Worm (Caenorhabditis elegans) whole organism, mixed stage, embryonic: Measurements from ENCODE around the gene ugt-13.

Experiments
- M03D4.4 ChIP-seq: sonication (generic microtip); optimal IDR thresholded peaks from 2 replicates; lab custom pipeline; 2017; ENCODE audit warnings: mild to moderate bottlenecking, missing genetic modification characterization, missing compliant biosample characterization
- bed-3 ChIP-seq: fragments of 200-800 bp; sonication (Bioruptor generic); optimal IDR thresholded peaks from 3 replicates; lab custom pipeline; 2018; ENCODE audit warnings: mild to moderate bottlenecking, missing genetic modification characterization, moderate library complexity, missing compliant biosample characterization
- ceh-43 ChIP-seq: fragments of 200-800 bp; sonication (Bioruptor generic); optimal IDR thresholded peaks from 2 replicates; lab custom pipeline; 2018; ENCODE audit warnings: mild to moderate bottlenecking, missing genetic modification characterization, moderate library complexity, missing compliant biosample characterization
- ceh-83 ChIP-seq: fragments of 200-800 bp; sonication (Bioruptor generic); optimal IDR thresholded peaks from 2 replicates; lab custom pipeline; 2018; ENCODE audit warnings: mild to moderate bottlenecking, missing genetic modification characterization, missing compliant biosample characterization
- ces-1 ChIP-seq: fragments of 150-350 bp; optimal IDR thresholded peaks from 2 replicates; lab custom pipeline; 2014; ENCODE audit warnings: missing biosample characterization, missing genetic modification reagents, missing genetic modification characterization
- drap-1 ChIP-seq: fragments of 200-800 bp; sonication (Bioruptor generic); optimal IDR thresholded peaks from 3 replicates; lab custom pipeline; 2018; ENCODE audit warnings: mild to moderate bottlenecking, missing genetic modification characterization, missing compliant biosample characterization
- elt-1 ChIP-seq: sonication (generic microtip); optimal IDR thresholded peaks from 2 replicates; lab custom pipeline; 2017; ENCODE audit warnings: missing genetic modification characterization, mild to moderate bottlenecking, missing compliant biosample characterization, antibody characterized with exemption, moderate library complexity, borderline replicate concordance; ENCODE audit not compliant: insufficient read depth
- elt-3 ChIP-seq: fragments of 150-350 bp; optimal IDR thresholded peaks from 2 replicates; lab custom pipeline; 2014; ENCODE audit warnings: missing biosample characterization, missing genetic modification characterization
- ham-2 ChIP-seq: fragments of 200-800 bp; sonication (Bioruptor generic); optimal IDR thresholded peaks from 2 replicates; lab custom pipeline; 2018; ENCODE audit warnings: mild to moderate bottlenecking, missing genetic modification characterization, missing compliant biosample characterization
- hlh-1 ChIP-seq: fragments of 150-350 bp; optimal IDR thresholded peaks from 2 replicates; lab custom pipeline; 2014; ENCODE audit warnings: missing biosample characterization, missing genetic modification reagents, missing genetic modification characterization
- lin-13 ChIP-seq: fragments of 150-350 bp; optimal IDR thresholded peaks from 2 replicates; lab custom pipeline; 2014; ENCODE audit warnings: missing biosample characterization, missing genetic modification characterization
- lin-32 ChIP-seq: fragments of 200-800 bp; sonication (Bioruptor generic); optimal IDR thresholded peaks from 2 replicates; lab custom pipeline; 2018; ENCODE audit warnings: mild to moderate bottlenecking, missing genetic modification characterization, missing compliant biosample characterization
- mab-5 ChIP-seq: fragments of 150-350 bp; optimal IDR thresholded peaks from 2 replicates; lab custom pipeline; 2014; ENCODE audit warnings: missing biosample characterization, missing genetic modification characterization
- nhr-12 ChIP-seq: fragments of 150-350 bp; optimal IDR thresholded peaks from 2 replicates; lab custom pipeline; 2014; ENCODE audit warnings: missing biosample characterization, missing genetic modification characterization
- nhr-28 ChIP-seq: fragments of 150-350 bp; optimal IDR thresholded peaks from 2 replicates; lab custom pipeline; 2014; ENCODE audit warnings: missing biosample characterization, missing genetic modification characterization
- pha-4 ChIP-seq: fragments of 150-350 bp; optimal IDR thresholded peaks from 2 replicates; lab custom pipeline; 2018; ENCODE audit warnings: missing biosample characterization, missing genetic modification reagents, missing genetic modification characterization
- snpc-4 ChIP-seq: fragments of 150-350 bp; optimal IDR thresholded peaks from 2 replicates; lab custom pipeline; 2014; ENCODE audit warnings: missing biosample characterization, missing genetic modification characterization
- sptf-1 ChIP-seq: sonication (generic microtip); optimal IDR thresholded peaks from 2 replicates; lab custom pipeline; 2017; ENCODE audit warnings: mild to moderate bottlenecking, missing genetic modification characterization, moderate library complexity, missing compliant biosample characterization
- unc-120 ChIP-seq: sonication (generic microtip); optimal IDR thresholded peaks from 2 replicates; lab custom pipeline; 2017; ENCODE audit warnings: missing genetic modification characterization, missing compliant biosample characterization; ENCODE audit not compliant: poor library complexity, severe bottlenecking
- unc-39 ChIP-seq: fragments of 150-350 bp; optimal IDR thresholded peaks from 2 replicates; lab custom pipeline; 2014; ENCODE audit warnings: missing biosample characterization, missing genetic modification characterization
- zip-8 ChIP-seq: fragments of 150-350 bp; optimal IDR thresholded peaks from 2 replicates; lab custom pipeline; 2014; ENCODE audit warnings: missing biosample characterization, missing genetic modification characterization

ugt-13 gene

DNA sequence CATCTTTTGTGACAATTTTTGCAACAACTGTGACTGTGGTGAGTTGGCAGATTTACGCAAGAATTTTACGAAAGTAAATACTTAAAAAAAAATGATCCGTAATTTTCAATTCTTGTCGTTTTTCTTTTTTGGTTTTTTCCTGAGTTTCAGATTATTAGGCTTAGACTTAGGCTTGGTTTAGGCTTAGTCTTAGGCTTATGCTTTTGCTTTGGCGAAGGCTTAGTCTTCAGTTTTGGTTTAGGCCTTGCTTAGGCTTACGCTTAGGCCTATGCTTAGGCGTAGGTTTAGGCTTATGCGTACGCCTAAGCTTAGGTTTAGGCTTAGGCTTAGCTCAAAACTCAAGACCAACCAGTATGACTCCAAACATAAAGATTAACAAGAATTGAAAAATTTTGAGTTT is 48.9 kb downstream of the ugt-13 start:
- no peak for TF ChIP-seq elt-3
- TF ChIP-seq ham-2 (GFP tag; lab: Kevin White, UChicago): no peak
- TF ChIP-seq nhr-12: no peak
- TF ChIP-seq unc-120 (tag; lab: Kevin White, UChicago): no peak
- no peak for TF ChIP-seq elt-1
- no peak for TF ChIP-seq ceh-83 (GFP tag; lab: Kevin White, UChicago)
- TF ChIP-seq pha-4 (tag; lab: Kevin White, UChicago): no peak
- TF ChIP-seq ces-1 (GFP tag; lab: Kevin White, UChicago): no peak
- no peak for TF ChIP-seq hlh-1 (tag; lab: Kevin White, UChicago)
- no peak for TF ChIP-seq drap-1
- TF ChIP-seq ceh-43: no peak

DNA sequence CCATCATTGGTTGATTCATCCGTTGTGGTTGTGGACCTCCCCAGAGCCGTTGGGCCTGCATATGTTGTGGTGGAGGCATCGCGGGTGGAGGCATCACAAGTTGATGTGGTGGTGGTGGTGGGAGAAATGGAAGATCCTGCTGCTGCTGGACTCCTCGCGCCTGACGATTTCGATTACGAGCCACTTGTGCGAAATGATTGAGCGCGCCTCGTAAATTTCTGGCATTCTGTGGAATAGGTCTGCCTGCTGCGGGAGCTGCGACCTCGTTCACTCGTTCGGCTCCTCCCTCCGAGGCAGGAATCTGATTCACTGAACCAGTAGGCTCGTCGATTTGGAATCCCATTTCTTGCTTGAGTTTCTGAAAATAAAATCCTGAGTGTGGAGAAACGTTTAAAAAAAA is 52.0 kb downstream of the ugt-13 start:
- no peak for TF ChIP-seq bed-3 (GFP tag; lab: Kevin White, UChicago)
- TF ChIP-seq drap-1: no peak
- no peak for TF ChIP-seq elt-3
- TF ChIP-seq snpc-4 (tag; lab: Kevin White, UChicago): no peak
- TF ChIP-seq ces-1 (GFP tag; lab: Kevin White, UChicago): no peak
- TF ChIP-seq nhr-28: no peak
- no peak for TF ChIP-seq unc-120 (tag; lab: Kevin White, UChicago)
- no peak for TF ChIP-seq lin-13 (tag; lab: Kevin White, UChicago)
- no peak for TF ChIP-seq mab-5 (tag; lab: Kevin White, UChicago)
- TF ChIP-seq M03D4.4: no peak
- TF ChIP-seq nhr-12: no peak
- TF ChIP-seq lin-32: no peak
- TF ChIP-seq zip-8 (tag; lab: Kevin White, UChicago): no peak
- TF ChIP-seq hlh-1 (tag; lab: Kevin White, UChicago): no peak
- no peak for TF ChIP-seq sptf-1
- TF ChIP-seq unc-39 (tag; lab: Kevin White, UChicago): no peak
